Fruit fly (Drosophila melanogaster): ENCODE data around the gene Acat2.

The Acat2 gene

DNA sequence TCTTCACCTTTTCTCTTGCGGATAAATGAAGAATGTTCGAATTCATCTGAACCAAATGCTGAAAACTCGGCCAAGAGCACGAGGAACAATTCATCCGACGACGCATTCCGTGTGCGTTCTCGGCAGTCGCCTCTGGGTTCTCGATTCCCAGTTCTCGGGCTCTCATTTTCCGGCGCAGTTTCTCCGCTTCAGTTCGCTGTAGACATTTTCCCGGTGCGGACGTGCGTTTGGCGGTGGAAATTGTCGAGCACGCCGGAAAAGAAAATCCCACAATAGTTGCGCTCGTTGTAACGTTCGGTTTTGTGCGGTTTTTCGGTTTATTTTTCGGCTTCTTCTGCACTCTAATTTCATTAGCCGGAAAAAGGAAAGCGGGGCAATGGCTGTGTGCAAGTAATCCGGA is 27.0 kb upstream of the Acat2 start, which contains the start of gene CG32333:
Gene CG32333, plus strand, starts transcription at position 190 of the 400 bp plus-strand sequence.
- TF ChIP-seq rn (GFP tag; IDR thresholded peaks at IDR 0.05) (no peak), CG32121 (GFP tag; IDR thresholded peaks at IDR 0.05) (no peak), Pif1B (GFP tag; optimal IDR thresholded peaks at IDR 0.05) (no peak), CG12605 (GFP tag; IDR thresholded peaks at IDR 0.05) (no peak), Ets98B (GFP tag; IDR thresholded peaks at IDR 0.05) (no peak), Pif1A (GFP tag; optimal IDR thresholded peaks at IDR 0.05) (no peak), CG17806 (tag; optimal IDR thresholded peaks at IDR 0.05) (no peak), D1 (tag; optimal IDR thresholded peaks at IDR 0.05) (no peak)

DNA sequence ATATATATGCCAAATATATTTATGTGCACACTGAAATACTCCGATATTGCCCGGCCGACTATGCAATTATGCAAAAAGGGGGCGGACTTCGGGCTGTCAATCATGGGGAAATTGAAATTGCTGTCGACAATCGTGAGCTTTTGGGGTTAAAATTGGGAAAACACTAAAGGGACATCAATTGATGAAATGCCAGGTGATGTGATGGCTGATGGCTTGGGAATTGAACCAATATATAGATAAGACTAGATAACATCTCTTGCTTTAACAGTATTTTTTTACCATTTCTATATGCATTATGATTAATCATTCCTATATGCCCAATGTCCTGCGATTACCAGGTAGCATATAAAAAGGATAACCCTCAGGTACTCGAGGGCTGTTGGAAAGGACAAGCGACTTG is 24.8 kb upstream of the Acat2 start:
- TF ChIP-seq Ets98B (GFP tag; IDR thresholded peaks at IDR 0.05): no peak
- TF ChIP-seq gl (tag; optimal IDR thresholded peaks at IDR 0.05): no peak
- peak; percentile 4 for TF ChIP-seq CG8159 (tag; optimal IDR thresholded peaks at IDR 0.05)
- peak; percentile 6 for TF ChIP-seq CG14655 (GFP tag; optimal IDR thresholded peaks at IDR 0.05)
- no peak for TF ChIP-seq CG32121 (GFP tag; IDR thresholded peaks at IDR 0.05)

DNA sequence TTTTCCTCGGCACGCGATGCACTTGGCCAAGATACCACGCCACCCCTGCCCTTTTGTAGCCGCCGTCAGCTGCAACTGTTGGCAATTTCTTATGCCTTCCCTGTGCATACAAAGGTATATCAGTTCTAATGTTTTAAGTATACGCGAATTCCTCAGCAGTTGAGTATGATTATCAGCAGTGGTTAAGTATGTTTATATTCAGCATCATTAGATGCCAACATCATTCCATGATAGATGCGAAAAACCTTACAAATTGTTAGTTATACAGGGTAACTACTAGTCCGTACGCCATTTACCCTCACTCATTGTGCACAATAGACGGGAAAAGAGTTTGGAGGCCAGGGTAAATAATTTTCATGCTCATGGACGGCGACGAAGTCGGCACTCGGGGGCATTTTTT is 23.1 kb upstream of the Acat2 start:
- no peak for TF ChIP-seq Pif1B (GFP tag; optimal IDR thresholded peaks at IDR 0.05)
- TF ChIP-seq CG13204 (GFP tag; optimal IDR thresholded peaks at IDR 0.05): no peak
- peak; percentile 42; the same call in 1 of the 3 replicates for TF ChIP-seq fd96Ca (GFP tag; IDR thresholded peaks at IDR 0.05)
- TF ChIP-seq Ets98B (GFP tag; IDR thresholded peaks at IDR 0.05): peak; percentile 33; the same call in 1 of the 2 replicates
- TF ChIP-seq CG15710 (tag; optimal IDR thresholded peaks at IDR 0.05): peak; percentile 48
- TF ChIP-seq D1 (tag; optimal IDR thresholded peaks at IDR 0.05): no peak
- 0 out of 2 replicates have a peak, but pooled peaks have one; percentile 29 for TF ChIP-seq rn (GFP tag; IDR thresholded peaks at IDR 0.05)
- TF ChIP-seq CG17806 (tag; optimal IDR thresholded peaks at IDR 0.05): no peak
- no peak for TF ChIP-seq CG10348 (GFP tag; IDR thresholded peaks at IDR 0.05)
- TF ChIP-seq CG14655 (GFP tag; optimal IDR thresholded peaks at IDR 0.05): peak; percentile 3
- no peak for TF ChIP-seq Snoo (tag; optimal IDR thresholded peaks at IDR 0.05)
- TF ChIP-seq CG9948 (tag; optimal IDR thresholded peaks at IDR 0.05): no peak
- TF ChIP-seq CG12605 (GFP tag; IDR thresholded peaks at IDR 0.05): no peak
- peak; percentile 36 for TF ChIP-seq CG34367 (tag; optimal IDR thresholded peaks at IDR 0.05)
- TF ChIP-seq CG4496 (GFP tag; IDR thresholded peaks at IDR 0.05): peak; percentile 40; the same call in 1 of the 3 replicates
- TF ChIP-seq EcR (GFP tag; optimal IDR thresholded peaks at IDR 0.05): no peak
- TF ChIP-seq Pif1A (GFP tag; optimal IDR thresholded peaks at IDR 0.05): no peak
- TF ChIP-seq CG8301 (tag; optimal IDR thresholded peaks at IDR 0.05): no peak
- TF ChIP-seq CG32121 (GFP tag; IDR thresholded peaks at IDR 0.05): no peak
- peak; percentile 7 for TF ChIP-seq CG8159 (tag; optimal IDR thresholded peaks at IDR 0.05)
- no peak for TF ChIP-seq gl (tag; optimal IDR thresholded peaks at IDR 0.05)

DNA sequence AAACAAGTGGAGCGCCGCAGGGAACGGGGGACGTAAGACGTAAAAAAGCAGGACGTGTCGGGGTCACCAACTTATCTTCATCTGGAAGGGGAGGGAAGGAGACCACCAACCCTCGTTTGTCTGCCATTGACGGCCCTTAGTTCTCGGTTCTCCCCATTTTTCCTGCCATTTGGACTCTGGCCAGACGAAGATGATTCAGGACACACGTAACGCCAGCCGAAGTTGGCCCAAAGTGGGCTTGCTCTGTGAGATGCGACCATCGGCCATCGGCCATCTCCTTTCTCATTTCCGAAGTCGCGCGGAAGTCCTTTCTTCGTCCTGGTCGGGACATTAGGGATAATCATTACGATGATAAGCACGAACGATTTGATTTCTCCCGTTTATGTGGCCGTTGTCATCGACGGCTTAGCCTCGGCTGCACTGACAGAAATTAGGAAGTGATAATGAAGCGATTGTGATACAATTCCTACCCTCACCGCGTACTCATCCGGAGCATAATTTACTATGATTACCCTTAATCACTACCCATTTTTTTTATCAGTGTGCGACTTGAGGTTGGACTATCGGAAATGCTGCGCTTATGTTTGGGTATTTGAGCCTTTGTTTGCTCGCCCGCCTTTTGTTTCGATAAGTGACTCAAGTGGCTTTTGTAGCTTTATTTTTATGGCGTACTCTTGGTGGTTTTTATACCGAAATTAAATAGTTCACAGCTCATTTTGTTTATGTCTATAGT is 21.7 kb upstream of the Acat2 start:
- no peak for TF ChIP-seq CG4496 (GFP tag; IDR thresholded peaks at IDR 0.05)
- no peak for TF ChIP-seq CG17806 (tag; optimal IDR thresholded peaks at IDR 0.05)
- TF ChIP-seq EcR (GFP tag; optimal IDR thresholded peaks at IDR 0.05): no peak
- no peak for TF ChIP-seq CG15710 (tag; optimal IDR thresholded peaks at IDR 0.05)
- TF ChIP-seq rn (GFP tag; IDR thresholded peaks at IDR 0.05): no peak
- TF ChIP-seq CG32121 (GFP tag; IDR thresholded peaks at IDR 0.05): no peak
- TF ChIP-seq CG34367 (tag; optimal IDR thresholded peaks at IDR 0.05): no peak
- TF ChIP-seq gl (tag; optimal IDR thresholded peaks at IDR 0.05): no peak
- TF ChIP-seq D1 (tag; optimal IDR thresholded peaks at IDR 0.05): no peak
- no peak for TF ChIP-seq Ets98B (GFP tag; IDR thresholded peaks at IDR 0.05)
- no peak for TF ChIP-seq Pif1A (GFP tag; optimal IDR thresholded peaks at IDR 0.05)
- no peak for TF ChIP-seq Snoo (tag; optimal IDR thresholded peaks at IDR 0.05)
- TF ChIP-seq CG8301 (tag; optimal IDR thresholded peaks at IDR 0.05): no peak
- no peak for TF ChIP-seq fd96Ca (GFP tag; IDR thresholded peaks at IDR 0.05)
- no peak for TF ChIP-seq CG9948 (tag; optimal IDR thresholded peaks at IDR 0.05)
- TF ChIP-seq CG8159 (tag; optimal IDR thresholded peaks at IDR 0.05): no peak

DNA sequence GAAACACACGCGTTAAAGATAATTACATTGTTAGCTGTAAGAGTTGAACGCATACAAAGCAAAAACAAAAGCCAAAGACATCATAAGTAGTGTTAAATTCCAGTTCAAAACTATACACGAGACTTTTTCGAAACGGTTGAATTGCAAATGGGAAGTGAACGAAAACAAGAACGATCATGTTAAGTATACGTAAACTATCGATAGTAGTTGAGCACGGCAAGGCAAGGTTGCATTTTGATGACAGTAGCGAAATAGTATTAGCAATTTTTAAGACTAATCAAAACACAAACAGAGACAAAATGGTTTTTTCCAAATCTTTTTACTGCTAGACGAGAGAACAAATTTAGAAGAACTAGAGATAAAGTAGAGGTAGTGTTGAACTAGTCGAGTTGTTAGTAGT is 7.9 kb upstream of the Acat2 start:
- TF ChIP-seq D1 (tag; optimal IDR thresholded peaks at IDR 0.05): no peak
- TF ChIP-seq CG8159 (tag; optimal IDR thresholded peaks at IDR 0.05): no peak
- TF ChIP-seq CG12605 (GFP tag; IDR thresholded peaks at IDR 0.05): no peak
- no peak for TF ChIP-seq gl (tag; optimal IDR thresholded peaks at IDR 0.05)
- no peak for TF ChIP-seq CG17806 (tag; optimal IDR thresholded peaks at IDR 0.05)
- TF ChIP-seq CG8301 (tag; optimal IDR thresholded peaks at IDR 0.05): no peak
- no peak for TF ChIP-seq CG13204 (GFP tag; optimal IDR thresholded peaks at IDR 0.05)
- no peak for TF ChIP-seq CG14655 (GFP tag; optimal IDR thresholded peaks at IDR 0.05)
- TF ChIP-seq CG15710 (tag; optimal IDR thresholded peaks at IDR 0.05): no peak
- TF ChIP-seq CG9948 (tag; optimal IDR thresholded peaks at IDR 0.05): no peak
- no peak for TF ChIP-seq rn (GFP tag; IDR thresholded peaks at IDR 0.05)
- no peak for TF ChIP-seq CG10348 (GFP tag; IDR thresholded peaks at IDR 0.05)
- no peak for TF ChIP-seq Ets98B (GFP tag; IDR thresholded peaks at IDR 0.05)
- TF ChIP-seq Snoo (tag; optimal IDR thresholded peaks at IDR 0.05): no peak
- no peak for TF ChIP-seq Pif1B (GFP tag; optimal IDR thresholded peaks at IDR 0.05)
- TF ChIP-seq CG34367 (tag; optimal IDR thresholded peaks at IDR 0.05): no peak
- TF ChIP-seq fd96Ca (GFP tag; IDR thresholded peaks at IDR 0.05): no peak
- no peak for TF ChIP-seq CG4496 (GFP tag; IDR thresholded peaks at IDR 0.05)

DNA sequence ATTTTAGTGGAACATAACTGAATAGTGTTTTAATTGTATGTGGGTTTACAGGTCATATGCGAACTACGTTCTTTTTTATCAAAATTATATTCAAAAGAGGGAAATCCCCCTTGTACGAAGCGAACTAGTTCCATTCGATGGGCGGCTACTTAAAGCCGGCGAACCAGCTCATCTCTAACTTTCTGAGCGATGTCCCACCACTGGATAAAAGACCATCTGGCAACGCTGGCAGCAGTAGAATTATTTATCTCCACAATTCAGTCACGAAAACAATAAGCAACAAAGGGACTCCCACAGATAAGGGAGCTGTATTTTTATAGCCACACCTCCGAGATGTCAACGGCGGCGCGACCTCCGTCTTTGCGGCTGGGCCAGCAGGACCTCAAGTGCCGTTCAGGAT is 7.1 kb upstream of the Acat2 start, which contains the start of gene Rabex-5:
Gene Rabex-5, plus strand, starts transcription at position 221 of the 400 bp plus-strand sequence.
- TF ChIP-seq CG12605 (GFP tag; IDR thresholded peaks at IDR 0.05): no peak
- TF ChIP-seq CG10348 (GFP tag; IDR thresholded peaks at IDR 0.05): no peak
- TF ChIP-seq CG34367 (tag; optimal IDR thresholded peaks at IDR 0.05): no peak
- TF ChIP-seq CG15710 (tag; optimal IDR thresholded peaks at IDR 0.05): no peak
- TF ChIP-seq CG14655 (GFP tag; optimal IDR thresholded peaks at IDR 0.05): no peak
- TF ChIP-seq CG32121 (GFP tag; IDR thresholded peaks at IDR 0.05): peak; percentile 34; the same call in 1 of the 2 replicates
- no peak for TF ChIP-seq Pif1A (GFP tag; optimal IDR thresholded peaks at IDR 0.05)
- TF ChIP-seq CG9948 (tag; optimal IDR thresholded peaks at IDR 0.05): no peak
- TF ChIP-seq D1 (tag; optimal IDR thresholded peaks at IDR 0.05): no peak
- TF ChIP-seq CG4496 (GFP tag; IDR thresholded peaks at IDR 0.05): 0 out of 3 replicates have a peak, but pooled peaks have one; percentile 25
- TF ChIP-seq Snoo (tag; optimal IDR thresholded peaks at IDR 0.05): no peak
